Fruit fly (Drosophila melanogaster) whole organism, adult: Measurements from ENCODE around the gene Myo61F.

Experiments
- CG11617 ChIP-seq: fragments of 200-800 bp; sonication (Bioruptor generic); optimal IDR thresholded peaks from 2 replicates; lab custom pipeline; 2017; ENCODE audit warnings: mild to moderate bottlenecking, missing biosample characterization, missing genetic modification reagents, missing genetic modification characterization
- CG12768 ChIP-seq: fragments of 200-800 bp; sonication (Bioruptor generic); optimal IDR thresholded peaks from 2 replicates; lab custom pipeline; 2017; ENCODE audit warnings: missing biosample characterization, missing genetic modification characterization, mild to moderate bottlenecking, moderate library complexity, missing genetic modification reagents
- CG14711 ChIP-seq: fragments of 200-800 bp; sonication (Bioruptor generic); optimal IDR thresholded peaks from 2 replicates; lab custom pipeline; 2018; ENCODE audit warnings: missing biosample characterization, mild to moderate bottlenecking, missing genetic modification characterization, moderate library complexity
- CG1620 ChIP-seq: fragments of 200-800 bp; sonication (Bioruptor generic); optimal IDR thresholded peaks from 2 replicates; lab custom pipeline; 2016; ENCODE audit warnings: missing biosample characterization, missing genetic modification characterization
- CG33017 ChIP-seq: fragments of 200-800 bp; sonication (Bioruptor generic); optimal IDR thresholded peaks from 2 replicates; lab custom pipeline; 2018; ENCODE audit warnings: missing biosample characterization, mild to moderate bottlenecking, missing genetic modification characterization, moderate library complexity
- CG5204 ChIP-seq: fragments of 200-800 bp; sonication (Bioruptor generic); optimal IDR thresholded peaks from 2 replicates; lab custom pipeline; 2016; ENCODE audit warnings: missing biosample characterization, missing genetic modification characterization
- CG7045 ChIP-seq: fragments of 200-800 bp; sonication (Bioruptor generic); optimal IDR thresholded peaks from 2 replicates; lab custom pipeline; 2017; ENCODE audit warnings: missing biosample characterization, mild to moderate bottlenecking, missing genetic modification characterization
- CG7101 ChIP-seq: fragments of 200-800 bp; sonication (Bioruptor generic); optimal IDR thresholded peaks from 2 replicates; lab custom pipeline; 2018; ENCODE audit warnings: missing biosample characterization, mild to moderate bottlenecking, missing genetic modification characterization, moderate library complexity
- Clk ChIP-seq: fragments of 200-800 bp; sonication (Bioruptor generic); optimal IDR thresholded peaks from 2 replicates; lab custom pipeline; 2017; ENCODE audit warnings: missing biosample characterization, missing genetic modification characterization
- Crg-1 ChIP-seq: fragments of 200-800 bp; sonication (Bioruptor generic); optimal IDR thresholded peaks from 2 replicates; lab custom pipeline; 2016; ENCODE audit warnings: missing biosample characterization, missing genetic modification characterization
- Hr96 ChIP-seq: fragments of 200-800 bp; sonication (Bioruptor generic); optimal IDR thresholded peaks from 2 replicates; lab custom pipeline; 2016; ENCODE audit warnings: missing biosample characterization, missing genetic modification characterization
- Mnt ChIP-seq: fragments of 200-800 bp; sonication (Bioruptor generic); optimal IDR thresholded peaks from 2 replicates; lab custom pipeline; 2016; ENCODE audit warnings: missing biosample characterization, mild to moderate bottlenecking, missing genetic modification characterization
- bab1 ChIP-seq: fragments of 200-800 bp; sonication (Bioruptor generic); optimal IDR thresholded peaks from 3 replicates; lab custom pipeline; 2019; ENCODE audit warnings: missing biosample characterization, mild to moderate bottlenecking, missing genetic modification characterization, moderate library complexity
- cic ChIP-seq: fragments of 200-800 bp; sonication (Bioruptor generic); optimal IDR thresholded peaks from 2 replicates; lab custom pipeline; 2017; ENCODE audit warnings: missing biosample characterization, mild to moderate bottlenecking, missing genetic modification characterization, moderate library complexity
- cnc ChIP-seq, 2 experiments: fragments of >200 bp; optimal IDR thresholded peaks; 2 replicates each; lab custom pipeline; 2017
- kay ChIP-seq: fragments of 200-800 bp; sonication (Bioruptor generic); peaks from one replicate; lab custom pipeline; 2016; ENCODE audit warnings: missing biosample characterization, missing genetic modification characterization, borderline replicate concordance
- ovo ChIP-seq: fragments of 200-800 bp; sonication (Bioruptor generic); optimal IDR thresholded peaks from 2 replicates; lab custom pipeline; 2016; ENCODE audit warnings: missing biosample characterization, missing genetic modification characterization
- pad ChIP-seq: fragments of 200-800 bp; sonication (Bioruptor generic); optimal IDR thresholded peaks from 3 replicates; lab custom pipeline; 2017; ENCODE audit warnings: missing biosample characterization, missing genetic modification characterization, mild to moderate bottlenecking, moderate library complexity, missing genetic modification reagents
- tj ChIP-seq: fragments of 200-800 bp; sonication (Bioruptor generic); optimal IDR thresholded peaks from 3 replicates; lab custom pipeline; 2017; ENCODE audit warnings: missing biosample characterization, mild to moderate bottlenecking, missing genetic modification characterization, moderate library complexity
- toe ChIP-seq: fragments of 200-800 bp; sonication (Bioruptor generic); optimal IDR thresholded peaks from 2 replicates; lab custom pipeline; 2016; ENCODE audit warnings: missing biosample characterization, missing genetic modification characterization

The Myo61F gene

dm6 chr3L:1280890-1281622, 37.2 kb upstream of the Myo61F start:
- TF ChIP-seq Hr96 (GFP tag; lab: Kevin White, UChicago) (no peak), CG5204 (GFP tag; lab: Kevin White, UChicago) (no peak), CG14711 (tag; lab: Kevin White, UChicago) (no peak), pad (GFP tag; lab: Kevin White, UChicago) (no peak), tj (GFP tag; lab: Kevin White, UChicago) (no peak), CG7101 (tag; lab: Kevin White, UChicago) (no peak), CG33017 (tag; lab: Kevin White, UChicago) (no peak), CG1620 (GFP tag; lab: Kevin White, UChicago) (no peak), CG7045 (no peak), bab1 (GFP tag; lab: Kevin White, UChicago) (no peak), cnc (optimal IDR thresholded peaks at IDR 0.05; lab: Kevin White, UChicago) (no peak), ovo (GFP tag; lab: Kevin White, UChicago) (no peak), Crg-1 (GFP tag; lab: Kevin White, UChicago) (no peak), CG12768 (GFP tag; lab: Kevin White, UChicago) (no peak), Mnt (GFP tag; lab: Kevin White, UChicago) (no peak), cic (no peak), Clk (GFP tag; lab: Kevin White, UChicago) (no peak), kay (no peak), toe (no peak)

- no peak for TF ChIP-seq CG12768 (GFP tag; lab: Kevin White, UChicago)
- TF ChIP-seq Hr96 (GFP tag; lab: Kevin White, UChicago): no peak
- TF ChIP-seq cnc (optimal IDR thresholded peaks at IDR 0.05; lab: Kevin White, UChicago): no peak
- no peak for TF ChIP-seq cic
- TF ChIP-seq pad (GFP tag; lab: Kevin White, UChicago): no peak
- TF ChIP-seq Crg-1 (GFP tag; lab: Kevin White, UChicago): no peak
- TF ChIP-seq Mnt (GFP tag; lab: Kevin White, UChicago): no peak
- TF ChIP-seq CG1620 (GFP tag; lab: Kevin White, UChicago): no peak
- TF ChIP-seq CG7045: no peak
These were observed 23.4 kb upstream of the Myo61F start for dm6 chr3L:1294835-1295234.

- TF ChIP-seq CG1620 (GFP tag; lab: Kevin White, UChicago): peak; percentile 49
- TF ChIP-seq CG7101 (tag; lab: Kevin White, UChicago): no peak
- TF ChIP-seq ovo (GFP tag; lab: Kevin White, UChicago): no peak
- no peak for TF ChIP-seq CG7045
- no peak for TF ChIP-seq CG12768 (GFP tag; lab: Kevin White, UChicago)
- TF ChIP-seq CG33017 (tag; lab: Kevin White, UChicago): no peak
- peak; percentile 2 for TF ChIP-seq pad (GFP tag; lab: Kevin White, UChicago)
- no peak for TF ChIP-seq Hr96 (GFP tag; lab: Kevin White, UChicago)
- no peak for TF ChIP-seq cnc (optimal IDR thresholded peaks at IDR 0.05; lab: Kevin White, UChicago)
- no peak for TF ChIP-seq kay
- no peak for TF ChIP-seq bab1 (GFP tag; lab: Kevin White, UChicago)
These were observed 22.6 kb upstream of the Myo61F start, which contains the start of gene Rabex-5 for dm6 chr3L:1295693-1296092. Rabex-5 (plus strand) TSS chr3L:1295913.

- no peak for TF ChIP-seq CG5204 (GFP tag; lab: Kevin White, UChicago)
- TF ChIP-seq kay: no peak
- TF ChIP-seq CG33017 (tag; lab: Kevin White, UChicago): no peak
- TF ChIP-seq bab1 (GFP tag; lab: Kevin White, UChicago): peak; percentile 37
These were observed 19.8 kb upstream of the Myo61F start, which contains the start of gene scf for dm6 chr3L:1298509-1298908. scf (plus strand) TSS chr3L:1298672.

dm6 chr3L:1300076-1300635, 18.1 kb upstream of the Myo61F start:
- peak; percentile 80 for TF ChIP-seq CG14711 (tag; lab: Kevin White, UChicago)
- TF ChIP-seq Clk (GFP tag; lab: Kevin White, UChicago): no peak
- peak; percentile 67 for TF ChIP-seq pad (GFP tag; lab: Kevin White, UChicago)
- peak; percentile 52 for TF ChIP-seq CG11617 (GFP tag; lab: Kevin White, UChicago)
- TF ChIP-seq tj (GFP tag; lab: Kevin White, UChicago): peak; percentile 98
- peak; percentile 3 for TF ChIP-seq CG12768 (GFP tag; lab: Kevin White, UChicago)
- peak; percentile 76 for TF ChIP-seq CG7101 (tag; lab: Kevin White, UChicago)
- TF ChIP-seq CG33017 (tag; lab: Kevin White, UChicago): peak; percentile 52
- TF ChIP-seq CG7045: peak; percentile 44
- no peak for TF ChIP-seq kay
- no peak for TF ChIP-seq cnc (optimal IDR thresholded peaks at IDR 0.05; lab: Kevin White, UChicago)
- TF ChIP-seq CG5204 (GFP tag; lab: Kevin White, UChicago): no peak
- no peak for TF ChIP-seq ovo (GFP tag; lab: Kevin White, UChicago)
- no peak for TF ChIP-seq CG1620 (GFP tag; lab: Kevin White, UChicago)
- peak; percentile 91 for TF ChIP-seq bab1 (GFP tag; lab: Kevin White, UChicago)
